Fruit fly (Drosophila melanogaster) whole organism, adult: ENCODE data around the gene x16.

Experiments
- CG12768 ChIP-seq: fragments of 200-800 bp; sonication (Bioruptor generic); optimal IDR thresholded peaks from 2 replicates; lab custom pipeline; 2017; ENCODE audit warnings: missing biosample characterization, missing genetic modification characterization, mild to moderate bottlenecking, moderate library complexity, missing genetic modification reagents
- CG33017 ChIP-seq: fragments of 200-800 bp; sonication (Bioruptor generic); optimal IDR thresholded peaks from 2 replicates; lab custom pipeline; 2018; ENCODE audit warnings: missing biosample characterization, mild to moderate bottlenecking, missing genetic modification characterization, moderate library complexity
- CG5204 ChIP-seq: fragments of 200-800 bp; sonication (Bioruptor generic); optimal IDR thresholded peaks from 2 replicates; lab custom pipeline; 2016; ENCODE audit warnings: missing biosample characterization, missing genetic modification characterization
- cnc ChIP-seq, 2 experiments: fragments of >200 bp; optimal IDR thresholded peaks; 2 replicates each; lab custom pipeline; 2017
- kay ChIP-seq: fragments of 200-800 bp; sonication (Bioruptor generic); peaks from one replicate; lab custom pipeline; 2016; ENCODE audit warnings: missing biosample characterization, missing genetic modification characterization, borderline replicate concordance
- ovo ChIP-seq: fragments of 200-800 bp; sonication (Bioruptor generic); optimal IDR thresholded peaks from 2 replicates; lab custom pipeline; 2016; ENCODE audit warnings: missing biosample characterization, missing genetic modification characterization

- TF ChIP-seq kay (GFP tag; lab: Kevin White, UChicago), result peak; percentile 78
- TF ChIP-seq CG5204, result no peak
- no peak for TF ChIP-seq cnc (optimal IDR thresholded peaks at IDR 0.05; lab: Kevin White, UChicago)
- no peak for TF ChIP-seq ovo (GFP tag; lab: Kevin White, UChicago)
- TF ChIP-seq CG33017, result no peak
- TF ChIP-seq CG12768 (GFP tag; lab: Kevin White, UChicago), result no peak
Measured at dm6 chr2L:6931821-6932220, 11.8 kb upstream of the x16 start, which contains the start of gene CG43232.
